Worm (Caenorhabditis elegans) whole organism, L4/young adult: ENCODE measurements around the gene Y110A2AL.4.

Experiments
- W03F9.2 ChIP-seq: fragments of 150-350 bp; optimal IDR thresholded peaks from 2 replicates; lab custom pipeline; 2014; ENCODE audit warnings: missing biosample characterization, missing genetic modification characterization
- dao-5 ChIP-seq: sonication (generic microtip); optimal IDR thresholded peaks from 2 replicates; lab custom pipeline; 2016; ENCODE audit warnings: missing genotype, missing genetic modification characterization, moderate library complexity, missing compliant biosample characterization
- him-1 ChIP-seq: sonication (generic microtip); optimal IDR thresholded peaks from 2 replicates; lab custom pipeline; 2016; ENCODE audit warnings: missing genotype, missing genetic modification reagents, missing genetic modification characterization, missing compliant biosample characterization

DNA sequence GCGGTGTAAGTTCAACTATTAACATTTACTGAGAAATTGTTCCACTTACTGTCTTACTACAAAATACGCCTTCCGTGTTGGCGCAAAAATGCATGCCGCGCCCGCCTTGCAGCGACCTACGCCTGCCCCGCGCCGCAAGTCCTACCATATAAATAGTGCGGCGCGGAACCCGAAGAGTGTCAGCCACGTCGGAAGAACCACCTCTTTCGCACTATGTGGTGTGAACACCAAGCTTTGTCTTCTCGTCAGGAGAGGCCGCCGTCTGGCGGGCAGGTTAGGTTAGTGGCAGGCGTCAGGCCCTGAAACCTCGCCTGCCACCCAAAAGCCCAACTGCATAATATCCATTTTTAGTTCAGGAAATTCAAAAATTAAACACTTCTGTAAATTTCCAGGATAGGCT, 26.3 kb downstream of the Y110A2AL.4 start:
- no peak for TF ChIP-seq W03F9.2
- no peak for TF ChIP-seq dao-5
- no peak for TF ChIP-seq him-1
